Fruit fly (Drosophila melanogaster): ENCODE data around the gene Girdin.

DNA sequence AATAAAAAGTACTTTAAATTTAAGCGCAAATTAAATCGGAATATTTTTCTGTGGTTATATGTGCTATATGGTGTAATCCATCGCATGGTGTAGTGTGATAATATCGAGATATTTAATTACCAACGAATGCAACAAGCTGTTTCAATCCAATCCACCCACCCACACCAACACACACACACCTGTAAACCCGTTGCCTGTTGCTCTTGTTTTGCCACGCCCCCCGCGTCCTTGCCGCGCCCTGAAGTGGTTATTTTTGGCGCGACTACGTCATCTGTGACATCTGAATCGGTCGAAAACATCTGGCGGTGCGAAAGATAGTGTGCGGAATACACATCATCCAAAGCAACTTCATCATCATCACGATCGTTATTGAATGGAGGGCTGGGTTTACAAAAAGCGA, 13.3 kb upstream of the Girdin start:
- TF ChIP-seq CG32264 (GFP tag; optimal IDR thresholded peaks at IDR 0.05) (no peak), Hr83 (GFP tag; optimal IDR thresholded peaks at IDR 0.05; ENCODE audit: poor library complexity, severe bottlenecking) (no peak), Abd-B (GFP tag; optimal IDR thresholded peaks at IDR 0.05) (no peak), rgr (GFP tag; optimal IDR thresholded peaks at IDR 0.05) (no peak), Hr78 (GFP tag; optimal IDR thresholded peaks at IDR 0.05) (no peak), Vsx2 (GFP tag; optimal IDR thresholded peaks at IDR 0.05; ENCODE audit: partially characterized antibody) (no peak), psq (GFP tag; optimal IDR thresholded peaks at IDR 0.05) (no peak), HLH106 (tag; optimal IDR thresholded peaks at IDR 0.05) (no peak), dl (GFP tag; optimal IDR thresholded peaks at IDR 0.05; ENCODE audit: insufficient read depth in 1 of 2, partially characterized antibody in 2 of 2) (no peak)
